Fruit fly (Drosophila melanogaster) whole organism: Measurements from ENCODE around the gene Polr2F.

ENCODE experiments used
- CG8478 ChIP-seq: fragments of >200 bp; optimal IDR thresholded peaks from 2 replicates; lab custom pipeline; 2018; ENCODE audit warnings: inconsistent platforms
- Dll ChIP-seq: fragments of >200 bp; optimal IDR thresholded peaks from 2 replicates; lab custom pipeline; 2017
- EcR ChIP-seq, 2 experiments: fragments of >200 bp; optimal IDR thresholded peaks; 2 replicates each; lab custom pipeline; 2017; ENCODE audit warnings: missing biosample characterization in 2 of 2, missing genetic modification characterization in 2 of 2, missing genetic modification reagents in 2 of 2
- pan ChIP-seq: fragments of >200 bp; optimal IDR thresholded peaks from 2 replicates; lab custom pipeline; 2017
- psq ChIP-seq: fragments of >200 bp; optimal IDR thresholded peaks from 2 replicates; lab custom pipeline; 2017
- usp ChIP-seq: fragments of >200 bp; optimal IDR thresholded peaks from 2 replicates; lab custom pipeline; 2017; ENCODE audit warnings: missing biosample characterization, missing genetic modification characterization, mixed read lengths

Gene Polr2F

DNA sequence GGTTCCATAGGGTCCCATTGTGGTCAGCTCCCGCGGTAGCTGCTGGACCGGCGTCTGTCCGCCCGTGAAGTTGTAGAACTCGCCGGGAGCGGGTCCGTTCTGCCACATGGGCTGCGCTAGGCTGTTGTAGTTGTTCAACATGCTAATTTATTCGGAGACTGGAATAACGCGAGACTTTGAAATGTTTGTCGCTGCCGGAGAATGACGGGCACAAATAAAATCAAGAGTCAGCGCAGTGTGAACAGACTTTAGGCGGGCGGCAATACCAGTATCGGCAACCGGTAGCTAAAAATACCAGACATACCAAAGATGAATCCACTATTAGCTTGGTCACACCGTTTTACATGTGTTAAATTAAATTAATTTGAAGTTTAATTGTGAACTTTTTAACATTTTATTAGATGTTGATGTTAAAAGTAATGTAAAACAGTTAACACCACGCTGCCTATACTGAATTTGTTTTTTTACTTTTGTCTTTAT is 13.6 kb upstream of the Polr2F start, which contains the start of gene Prosbeta7:
Gene Prosbeta7 (minus strand): TSS at position 430 of the 480 bp plus-strand sequence.
- no peak for TF ChIP-seq Dll (lab: Kevin White, UChicago)

DNA sequence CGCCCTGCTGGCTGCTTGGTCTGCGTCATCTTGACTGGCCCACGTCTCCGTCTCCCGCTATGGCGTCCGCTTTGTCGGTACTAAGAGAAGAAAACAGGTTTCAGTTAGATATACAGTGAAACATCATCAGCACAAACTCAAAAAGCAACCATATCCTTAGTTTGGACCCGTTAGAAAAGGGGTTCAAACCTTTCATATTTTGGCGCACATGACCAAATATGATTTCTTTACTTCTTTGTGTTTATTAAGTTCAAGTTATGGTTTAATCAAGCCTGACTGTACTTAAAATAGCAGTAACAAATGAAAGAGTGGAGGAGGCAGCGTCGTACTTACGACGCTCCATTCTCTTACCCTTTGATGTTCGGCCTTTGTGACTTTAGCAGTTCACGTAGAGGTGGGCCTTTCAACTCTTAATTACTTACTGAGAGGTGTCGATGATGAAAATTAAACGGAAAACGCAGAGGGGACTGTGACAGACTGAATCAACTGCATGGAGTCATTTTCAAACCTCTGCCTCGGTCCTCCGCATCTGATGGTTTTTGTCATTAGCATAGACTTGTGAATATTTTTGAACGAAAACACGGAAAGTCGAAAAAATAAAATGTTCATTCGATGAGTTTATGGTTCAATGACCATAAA is 9.8 kb upstream of the Polr2F start:
- no peak for TF ChIP-seq usp
- TF ChIP-seq CG8478 (lab: Kevin White, UChicago) = no peak
- no peak for TF ChIP-seq psq
- no peak for TF ChIP-seq Dll (lab: Kevin White, UChicago)
- TF ChIP-seq pan (lab: Kevin White, UChicago) = no peak
- no peak for TF ChIP-seq EcR (GFP tag; optimal IDR thresholded peaks at IDR 0.05; lab: Kevin White, UChicago)

DNA sequence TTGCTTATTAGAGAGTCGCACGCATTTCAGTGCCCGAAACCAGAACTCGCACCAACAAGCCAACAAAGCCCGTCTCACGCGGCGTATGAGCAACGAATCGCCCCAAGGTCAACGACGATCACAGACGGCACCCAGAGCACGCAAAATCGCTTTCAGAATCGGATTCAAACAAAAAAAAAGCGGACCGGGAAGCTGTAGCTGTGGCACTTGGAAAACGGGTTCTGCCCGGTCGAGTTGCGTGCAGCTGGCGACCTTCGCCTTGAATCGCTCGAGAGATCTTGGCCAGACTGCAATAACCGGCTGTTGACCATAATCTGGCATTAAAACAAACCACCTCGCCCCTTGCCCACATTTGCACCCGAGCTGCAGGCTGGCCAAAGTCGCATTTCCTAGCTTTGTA is 8.2 kb upstream of the Polr2F start:
- no peak for TF ChIP-seq pan (lab: Kevin White, UChicago)
- no peak for TF ChIP-seq Dll (lab: Kevin White, UChicago)
- no peak for TF ChIP-seq psq
- no peak for TF ChIP-seq EcR (GFP tag; optimal IDR thresholded peaks at IDR 0.05; lab: Kevin White, UChicago)
- no peak for TF ChIP-seq CG8478 (lab: Kevin White, UChicago)

DNA sequence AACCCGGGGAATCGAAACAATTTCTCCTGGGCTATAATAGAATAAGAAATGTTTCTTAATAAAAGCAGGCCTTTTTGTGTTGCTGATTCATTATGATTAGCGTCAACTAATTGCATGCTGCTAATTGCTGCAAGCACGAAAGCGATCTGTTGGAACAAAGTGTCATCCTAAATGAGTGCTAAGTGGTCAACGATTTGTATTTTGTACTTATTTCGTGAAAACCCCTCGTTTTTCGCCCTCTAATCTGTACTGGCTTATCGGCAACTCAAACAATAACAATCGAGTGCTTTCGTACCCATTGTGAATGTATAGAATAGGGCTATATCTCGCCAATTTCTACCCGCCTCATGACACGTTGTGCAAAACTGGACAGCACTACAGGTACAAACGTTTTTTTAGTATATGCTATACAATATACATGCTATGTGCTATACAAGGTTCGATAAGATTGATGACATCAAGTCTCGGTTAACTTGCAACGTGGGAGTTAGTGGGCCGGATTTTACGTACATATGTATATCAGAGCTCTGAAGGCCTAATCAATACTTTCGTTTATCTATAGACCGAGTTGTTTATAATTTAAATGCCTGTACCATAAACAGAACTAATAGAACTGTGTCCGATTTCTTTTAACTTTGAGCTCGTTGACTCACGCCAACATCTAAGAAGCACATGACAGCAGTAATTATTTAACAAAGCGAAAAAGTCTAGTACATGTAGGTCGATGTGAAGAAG is 6.9 kb upstream of the Polr2F start:
- TF ChIP-seq Dll (lab: Kevin White, UChicago) = no peak
- no peak for TF ChIP-seq psq
- TF ChIP-seq pan (lab: Kevin White, UChicago) = no peak
- TF ChIP-seq CG8478 (lab: Kevin White, UChicago) = no peak
- TF ChIP-seq usp = no peak
- no peak for TF ChIP-seq EcR (GFP tag; optimal IDR thresholded peaks at IDR 0.05; lab: Kevin White, UChicago)

DNA sequence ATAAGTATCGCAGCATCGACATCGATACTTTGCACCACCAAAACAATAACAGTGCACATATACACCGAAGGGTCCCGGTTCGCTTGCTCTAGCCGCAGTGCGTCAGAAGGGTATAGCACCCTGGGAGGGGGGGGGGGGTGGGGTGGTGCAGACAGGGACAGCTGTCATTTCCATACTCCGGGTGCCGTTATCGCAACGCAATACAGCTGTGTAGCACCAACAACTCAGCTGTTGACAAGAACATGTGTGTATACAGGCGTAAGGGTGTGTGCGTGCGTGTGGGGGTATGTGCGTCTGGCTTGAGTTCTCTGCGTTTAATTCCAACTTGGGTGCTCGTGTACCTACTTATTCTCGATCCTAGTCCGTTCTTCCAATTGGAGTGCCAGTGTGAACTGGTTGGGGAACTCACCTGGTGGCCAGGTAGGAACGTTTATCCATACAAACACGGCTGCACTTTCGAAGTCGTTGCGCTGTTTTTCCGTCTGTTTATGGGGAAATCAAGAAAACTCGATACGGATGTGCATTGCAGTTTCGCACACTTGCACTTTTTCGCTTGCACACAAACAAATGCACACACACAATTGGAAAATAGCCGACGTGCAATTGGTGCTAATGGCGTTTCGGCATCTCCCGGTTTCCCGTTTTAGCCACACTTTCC is 4.0 kb upstream of the Polr2F start:
- no peak for TF ChIP-seq psq
- no peak for TF ChIP-seq EcR (GFP tag; optimal IDR thresholded peaks at IDR 0.05; lab: Kevin White, UChicago)
- no peak for TF ChIP-seq CG8478 (lab: Kevin White, UChicago)
- TF ChIP-seq pan (lab: Kevin White, UChicago) = no peak
- TF ChIP-seq Dll (lab: Kevin White, UChicago) = no peak
- TF ChIP-seq usp = no peak

DNA sequence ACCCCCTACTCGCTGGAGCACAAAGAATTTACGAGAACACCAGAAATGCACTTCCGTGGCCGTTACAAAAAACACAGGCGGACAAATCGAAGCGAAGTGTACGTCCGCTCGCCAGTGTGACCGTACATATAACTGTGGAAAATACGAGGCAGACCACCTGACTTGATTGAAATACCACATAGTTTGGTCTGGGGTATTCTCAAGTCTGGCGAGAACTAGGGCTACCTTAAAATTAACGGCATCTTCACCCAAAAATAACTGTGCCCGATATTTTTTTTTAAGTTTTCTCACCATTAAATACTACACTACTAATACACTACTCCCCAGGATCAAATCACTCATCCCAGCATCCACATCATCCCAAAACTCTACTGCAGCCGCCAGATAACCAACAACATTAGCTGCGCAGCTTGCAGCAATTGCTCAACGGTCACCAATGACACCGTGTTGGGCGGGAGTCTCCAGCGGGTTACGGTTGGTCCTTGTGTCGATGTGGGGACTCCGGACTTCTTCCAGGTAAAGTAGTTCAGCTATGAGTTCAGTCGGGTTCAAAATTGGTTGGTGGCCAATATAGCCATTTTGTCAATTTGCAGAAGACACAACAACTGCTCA is 3.3 kb upstream of the Polr2F start, which contains the start of gene Cerk:
Gene Cerk (minus strand): TSS at position 137 of the 612 bp plus-strand sequence.
- TF ChIP-seq CG8478 (lab: Kevin White, UChicago) (no peak), usp (no peak), psq (no peak)

DNA sequence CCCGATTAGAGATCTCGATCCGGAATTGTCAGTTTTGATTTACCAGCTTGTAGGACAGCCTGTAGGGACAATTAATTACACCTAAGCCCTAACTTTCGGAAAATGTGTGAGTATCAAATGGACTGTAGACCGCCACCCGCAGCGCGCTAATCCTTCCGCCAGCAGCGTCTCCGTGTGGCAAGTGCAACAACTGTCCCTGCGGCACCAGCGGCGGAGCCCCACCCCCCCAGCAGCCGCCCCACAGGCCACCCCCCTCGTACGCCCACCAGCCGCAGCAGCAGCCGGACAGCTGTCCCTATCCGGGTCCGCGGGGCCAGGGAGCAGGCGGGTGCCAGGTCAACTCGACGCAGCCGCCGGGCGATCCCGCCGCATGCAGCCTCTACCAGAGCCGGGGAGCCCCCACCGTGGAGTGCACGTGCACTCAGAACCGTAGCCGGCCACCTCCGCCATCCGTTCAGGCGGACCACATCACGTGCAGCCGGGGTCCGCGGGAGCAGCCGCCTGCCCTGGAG is 2.0 kb upstream of the Polr2F start, which contains the start of the genes CG31542 and CG34277:
Gene CG31542 (plus strand): TSS at position 51 of the 512 bp plus-strand sequence.
Gene CG34277 (plus strand): TSS at position 51 of the 512 bp plus-strand sequence.
- TF ChIP-seq Dll (lab: Kevin White, UChicago) (no peak), pan (lab: Kevin White, UChicago) (no peak), usp (no peak), EcR (GFP tag; optimal IDR thresholded peaks at IDR 0.05; lab: Kevin White, UChicago) (no peak), psq (no peak), CG8478 (lab: Kevin White, UChicago) (no peak)

DNA sequence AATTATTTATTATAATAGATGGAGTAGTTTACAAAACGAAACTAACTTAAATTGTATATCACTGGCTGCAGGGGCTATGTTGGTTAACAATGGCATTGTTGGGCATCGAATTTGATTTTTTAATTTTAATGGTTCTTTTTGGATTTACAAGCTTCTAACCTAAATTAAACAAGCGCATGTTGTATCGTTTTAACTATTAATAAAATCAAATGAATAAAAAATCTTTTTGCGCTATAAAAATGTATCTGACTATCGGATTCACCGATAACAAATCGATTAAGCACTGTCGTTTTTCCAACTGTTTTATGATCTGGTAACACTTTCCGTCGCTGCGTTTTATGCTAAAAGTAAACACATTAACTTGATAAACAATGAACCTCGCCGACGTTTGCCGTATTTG is 3.1 kb downstream of the Polr2F start, which contains the start of the genes hd and CG14667:
Gene hd (minus strand): TSS at position 243 of the 400 bp plus-strand sequence.
Gene CG14667 (plus strand): TSS at position 303 of the 400 bp plus-strand sequence.
- TF ChIP-seq pan (lab: Kevin White, UChicago) = no peak
- no peak for TF ChIP-seq Dll (lab: Kevin White, UChicago)
- TF ChIP-seq psq = no peak
- TF ChIP-seq CG8478 (lab: Kevin White, UChicago) = no peak
- TF ChIP-seq EcR (GFP tag; optimal IDR thresholded peaks at IDR 0.05; lab: Kevin White, UChicago) = no peak
- TF ChIP-seq usp = no peak

DNA sequence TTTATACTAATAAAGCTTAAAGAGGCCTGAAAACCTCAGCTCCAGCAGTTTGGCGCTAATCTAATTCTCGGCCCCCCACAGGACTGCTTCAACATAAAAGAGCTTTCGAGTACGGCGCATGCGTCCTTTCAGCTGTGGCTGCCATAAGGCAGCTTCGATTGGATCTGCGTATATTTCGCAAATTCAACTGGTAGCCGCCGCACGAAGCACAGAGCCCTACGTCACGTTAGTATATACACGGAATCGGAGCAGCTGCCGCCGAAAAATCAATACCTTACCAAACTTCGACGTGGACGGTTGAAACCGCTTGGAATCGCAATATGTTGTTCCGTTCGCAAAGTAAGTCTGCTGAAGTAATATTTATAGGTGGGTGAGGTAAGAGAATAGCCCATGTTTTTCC is 5.0 kb downstream of the Polr2F start, which contains the start of gene 7B2:
Gene 7B2 (plus strand): TSS at position 169 of the 400 bp plus-strand sequence.
- TF ChIP-seq Dll (lab: Kevin White, UChicago) (no peak), EcR (GFP tag; optimal IDR thresholded peaks at IDR 0.05; lab: Kevin White, UChicago) (no peak), psq (no peak), usp (no peak)

DNA sequence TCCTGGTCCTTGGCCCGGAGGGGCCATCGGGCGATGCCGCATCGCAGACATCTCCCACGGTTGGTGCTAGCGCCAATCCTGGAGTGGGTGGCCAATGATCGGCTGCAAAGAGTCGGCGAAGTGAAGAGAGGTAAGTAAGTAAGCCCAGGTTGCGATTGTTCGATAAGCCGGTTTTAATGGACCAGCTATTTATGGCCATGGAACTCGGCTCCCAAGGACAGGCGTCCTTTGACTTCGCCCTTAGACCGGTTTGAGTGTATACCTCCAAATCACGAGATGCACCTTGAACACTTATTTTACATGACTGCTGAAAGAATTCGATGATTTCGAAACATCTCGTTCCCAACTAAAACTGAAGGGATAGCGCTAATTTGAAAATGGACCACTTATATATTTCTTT is 14.2 kb downstream of the Polr2F start:
- no peak for TF ChIP-seq CG8478 (lab: Kevin White, UChicago)

DNA sequence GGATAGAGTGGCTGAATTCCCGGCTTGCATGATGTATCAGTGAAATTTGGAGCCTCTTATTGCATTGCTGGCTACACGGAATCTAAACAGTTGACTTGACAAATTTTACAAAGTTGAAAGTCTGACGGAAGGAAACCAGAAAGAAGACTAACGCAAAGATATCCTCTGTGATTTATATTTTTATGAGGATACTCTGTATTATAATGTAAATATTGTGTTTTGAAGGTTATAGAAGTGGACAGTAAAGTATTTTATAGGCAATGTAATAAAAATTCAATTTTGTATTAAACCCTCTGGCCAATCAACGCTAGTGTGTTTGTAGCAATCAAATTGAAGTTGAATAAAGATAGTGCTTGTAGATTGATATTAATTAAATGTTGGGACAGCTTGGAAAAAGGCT is 16.0 kb downstream of the Polr2F start, which contains the start of gene CG14668:
Gene CG14668 (minus strand): TSS at position 101 of the 400 bp plus-strand sequence.
- TF ChIP-seq pan (lab: Kevin White, UChicago) = no peak
- TF ChIP-seq Dll (lab: Kevin White, UChicago) = no peak
- TF ChIP-seq usp = no peak
- TF ChIP-seq CG8478 (lab: Kevin White, UChicago) = no peak
- TF ChIP-seq psq = no peak
- TF ChIP-seq EcR (GFP tag; optimal IDR thresholded peaks at IDR 0.05; lab: Kevin White, UChicago) = no peak
